Worm (Caenorhabditis elegans): ENCODE data around the gene rpl-39.

ce11 chrV:7739949-7740348 lies 35.9 kb downstream of the rpl-39 start:
- TF ChIP-seq W03F9.2 (tag; optimal IDR thresholded peaks at IDR 0.05): no peak
- no peak for TF ChIP-seq him-1 (tag; optimal IDR thresholded peaks at IDR 0.05)
- no peak for TF ChIP-seq dao-5 (tag; optimal IDR thresholded peaks at IDR 0.05)

All from whole organism, L4/young adult.